Fruit fly (Drosophila melanogaster) whole organism, adult: ENCODE data around the gene Zn72D.

Experiments
- CG11617 ChIP-seq: fragments of 200-800 bp; sonication (Bioruptor generic); optimal IDR thresholded peaks from 2 replicates; lab custom pipeline; 2017; ENCODE audit warnings: mild to moderate bottlenecking, missing biosample characterization, missing genetic modification reagents, missing genetic modification characterization
- Clk ChIP-seq: fragments of 200-800 bp; sonication (Bioruptor generic); optimal IDR thresholded peaks from 2 replicates; lab custom pipeline; 2017; ENCODE audit warnings: missing biosample characterization, missing genetic modification characterization
- Mnt ChIP-seq: fragments of 200-800 bp; sonication (Bioruptor generic); optimal IDR thresholded peaks from 2 replicates; lab custom pipeline; 2016; ENCODE audit warnings: missing biosample characterization, mild to moderate bottlenecking, missing genetic modification characterization
- cic ChIP-seq: fragments of 200-800 bp; sonication (Bioruptor generic); optimal IDR thresholded peaks from 2 replicates; lab custom pipeline; 2017; ENCODE audit warnings: missing biosample characterization, mild to moderate bottlenecking, missing genetic modification characterization, moderate library complexity
- ovo ChIP-seq: fragments of 200-800 bp; sonication (Bioruptor generic); optimal IDR thresholded peaks from 2 replicates; lab custom pipeline; 2016; ENCODE audit warnings: missing biosample characterization, missing genetic modification characterization
- pad ChIP-seq: fragments of 200-800 bp; sonication (Bioruptor generic); optimal IDR thresholded peaks from 3 replicates; lab custom pipeline; 2017; ENCODE audit warnings: missing biosample characterization, missing genetic modification characterization, mild to moderate bottlenecking, moderate library complexity, missing genetic modification reagents
- tj ChIP-seq: fragments of 200-800 bp; sonication (Bioruptor generic); optimal IDR thresholded peaks from 3 replicates; lab custom pipeline; 2017; ENCODE audit warnings: missing biosample characterization, mild to moderate bottlenecking, missing genetic modification characterization, moderate library complexity

DNA sequence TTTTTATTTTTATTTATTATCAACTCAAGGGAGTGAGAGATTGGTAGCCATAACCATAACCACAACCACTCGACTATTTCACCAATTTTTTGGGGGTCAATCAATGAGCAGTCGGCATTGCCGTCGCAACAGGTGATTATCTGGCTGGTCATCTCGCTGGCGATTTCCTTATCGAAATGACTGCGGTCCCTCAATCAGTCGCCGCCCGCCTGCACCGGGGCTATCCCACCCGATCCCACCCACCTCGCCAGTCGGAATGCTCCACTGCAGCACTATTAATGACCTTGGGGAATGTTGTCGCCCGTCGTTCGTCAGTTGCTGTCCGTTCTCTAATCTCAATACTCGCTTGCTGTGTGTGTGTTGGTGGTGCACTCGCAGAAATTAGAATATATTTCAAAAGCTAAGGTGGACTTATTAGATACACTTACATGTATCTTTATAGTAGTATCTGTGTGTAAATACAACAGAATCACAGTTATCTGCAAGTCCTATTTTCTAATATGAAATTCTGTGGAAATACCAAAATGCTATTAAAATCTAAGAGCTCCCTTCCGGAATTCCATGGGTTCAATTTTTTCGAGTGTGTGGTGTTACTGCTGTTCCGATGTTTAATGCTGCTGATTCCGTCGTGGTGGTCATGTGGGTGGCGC lies 48.1 kb upstream of the Zn72D start:
- no peak for TF ChIP-seq tj (GFP tag; lab: Kevin White, UChicago)
- no peak for TF ChIP-seq cic
- TF ChIP-seq pad (GFP tag; lab: Kevin White, UChicago): no peak
- no peak for TF ChIP-seq CG11617
- no peak for TF ChIP-seq Clk (GFP tag; lab: Kevin White, UChicago)
- peak; percentile 6 for TF ChIP-seq ovo
- TF ChIP-seq Mnt (GFP tag; lab: Kevin White, UChicago): no peak
